Fruit fly (Drosophila melanogaster): ENCODE data around the gene MTA1-like.

DNA sequence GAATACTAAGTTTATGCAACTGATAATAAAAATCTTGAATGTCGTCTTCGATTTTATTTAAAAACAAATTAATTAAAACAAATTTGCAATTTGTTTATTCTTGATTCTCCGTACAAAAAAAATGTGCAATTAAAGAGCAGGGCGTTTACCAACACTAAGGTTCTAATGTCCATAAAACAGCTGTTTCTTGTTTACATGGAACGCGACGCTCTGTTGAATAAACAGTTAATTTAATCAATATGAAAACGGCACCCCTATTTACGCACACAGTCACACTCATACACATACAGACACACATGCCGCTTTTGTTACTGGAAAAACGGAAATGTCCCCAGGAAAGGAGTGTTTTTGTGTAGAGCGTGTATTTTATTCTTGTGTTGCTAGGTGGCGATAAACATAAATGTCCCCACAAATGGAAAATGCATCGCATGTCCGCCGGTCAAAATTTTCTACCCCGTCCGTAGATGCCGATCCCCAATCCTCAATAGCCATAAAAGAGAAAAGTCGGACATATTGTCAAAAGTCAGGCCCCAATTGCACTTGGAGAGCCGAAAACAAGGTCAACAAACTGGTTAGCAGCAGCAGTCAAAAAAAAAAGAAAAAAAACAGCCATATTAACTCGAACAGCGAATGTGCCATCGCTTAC lies 25.4 kb downstream of the MTA1-like start:
- TF ChIP-seq Sox14 (GFP tag; optimal IDR thresholded peaks at IDR 0.05) (no peak), eg (GFP tag; IDR thresholded peaks at IDR 0.05) (no peak), Gug (GFP tag; IDR thresholded peaks at IDR 0.05) (no peak), CG32006 (GFP tag; optimal IDR thresholded peaks at IDR 0.05) (no peak), CG3032 (tag; optimal IDR thresholded peaks at IDR 0.05) (no peak), salr (GFP tag; optimal IDR thresholded peaks at IDR 0.05) (no peak)

Data from whole organism, prepupa.